Worm (Caenorhabditis elegans) whole organism, mixed stage, embryonic: Measurements from ENCODE around the gene F59C12.4.

ENCODE experiments used
- bed-3 ChIP-seq: fragments of 200-800 bp; sonication (Bioruptor generic); optimal IDR thresholded peaks from 3 replicates; lab custom pipeline; 2018; ENCODE audit warnings: mild to moderate bottlenecking, missing genetic modification characterization, moderate library complexity, missing compliant biosample characterization
- blmp-1 ChIP-seq: fragments of 150-350 bp; optimal IDR thresholded peaks from 2 replicates; lab custom pipeline; 2014; ENCODE audit warnings: missing biosample characterization, missing genetic modification characterization
- ceh-39 ChIP-seq: fragments of 150-350 bp; optimal IDR thresholded peaks from 2 replicates; lab custom pipeline; 2014; ENCODE audit warnings: missing biosample characterization, missing genetic modification characterization
- ceh-43 ChIP-seq: fragments of 200-800 bp; sonication (Bioruptor generic); optimal IDR thresholded peaks from 2 replicates; lab custom pipeline; 2018; ENCODE audit warnings: mild to moderate bottlenecking, missing genetic modification characterization, moderate library complexity, missing compliant biosample characterization
- ceh-83 ChIP-seq: fragments of 200-800 bp; sonication (Bioruptor generic); optimal IDR thresholded peaks from 2 replicates; lab custom pipeline; 2018; ENCODE audit warnings: mild to moderate bottlenecking, missing genetic modification characterization, missing compliant biosample characterization
- ces-1 ChIP-seq: fragments of 150-350 bp; optimal IDR thresholded peaks from 2 replicates; lab custom pipeline; 2014; ENCODE audit warnings: missing biosample characterization, missing genetic modification reagents, missing genetic modification characterization
- cnd-1 ChIP-seq: fragments of 200-800 bp; sonication (Bioruptor generic); optimal IDR thresholded peaks from 2 replicates; lab custom pipeline; 2018; ENCODE audit warnings: mild to moderate bottlenecking, missing genetic modification characterization, missing compliant biosample characterization
- drap-1 ChIP-seq: fragments of 200-800 bp; sonication (Bioruptor generic); optimal IDR thresholded peaks from 3 replicates; lab custom pipeline; 2018; ENCODE audit warnings: mild to moderate bottlenecking, missing genetic modification characterization, missing compliant biosample characterization
- elt-1 ChIP-seq: sonication (generic microtip); optimal IDR thresholded peaks from 2 replicates; lab custom pipeline; 2017; ENCODE audit warnings: missing genetic modification characterization, mild to moderate bottlenecking, missing compliant biosample characterization, antibody characterized with exemption, moderate library complexity, borderline replicate concordance; ENCODE audit not compliant: insufficient read depth
- flh-1 ChIP-seq: fragments of 200-800 bp; sonication (Bioruptor generic); optimal IDR thresholded peaks from 2 replicates; lab custom pipeline; 2018; ENCODE audit warnings: mild to moderate bottlenecking, missing genetic modification characterization, moderate library complexity, missing compliant biosample characterization
- ham-2 ChIP-seq: fragments of 200-800 bp; sonication (Bioruptor generic); optimal IDR thresholded peaks from 2 replicates; lab custom pipeline; 2018; ENCODE audit warnings: mild to moderate bottlenecking, missing genetic modification characterization, missing compliant biosample characterization
- hlh-1 ChIP-seq: fragments of 150-350 bp; optimal IDR thresholded peaks from 2 replicates; lab custom pipeline; 2014; ENCODE audit warnings: missing biosample characterization, missing genetic modification reagents, missing genetic modification characterization
- lin-13 ChIP-seq: fragments of 150-350 bp; optimal IDR thresholded peaks from 2 replicates; lab custom pipeline; 2014; ENCODE audit warnings: missing biosample characterization, missing genetic modification characterization
- lin-32 ChIP-seq: fragments of 200-800 bp; sonication (Bioruptor generic); optimal IDR thresholded peaks from 2 replicates; lab custom pipeline; 2018; ENCODE audit warnings: mild to moderate bottlenecking, missing genetic modification characterization, missing compliant biosample characterization
- lsy-2 ChIP-seq: fragments of 150-350 bp; optimal IDR thresholded peaks from 2 replicates; lab custom pipeline; 2014; ENCODE audit warnings: missing biosample characterization, missing genetic modification characterization
- mab-5 ChIP-seq: fragments of 150-350 bp; optimal IDR thresholded peaks from 2 replicates; lab custom pipeline; 2014; ENCODE audit warnings: missing biosample characterization, missing genetic modification characterization
- mep-1 ChIP-seq: fragments of 150-350 bp; optimal IDR thresholded peaks from 2 replicates; lab custom pipeline; 2017; ENCODE audit warnings: missing biosample characterization, missing genetic modification reagents, missing genetic modification characterization, inconsistent platforms
- mls-2 ChIP-seq: sonication (generic microtip); optimal IDR thresholded peaks from 2 replicates; lab custom pipeline; 2016; ENCODE audit warnings: mild to moderate bottlenecking, missing genetic modification characterization, moderate library complexity, missing compliant biosample characterization
- nhr-12 ChIP-seq: fragments of 150-350 bp; optimal IDR thresholded peaks from 2 replicates; lab custom pipeline; 2014; ENCODE audit warnings: missing biosample characterization, missing genetic modification characterization
- nhr-2 ChIP-seq: fragments of 150-350 bp; optimal IDR thresholded peaks from 2 replicates; lab custom pipeline; 2014; ENCODE audit warnings: missing biosample characterization, missing genetic modification characterization
- nhr-237 ChIP-seq: fragments of 150-350 bp; optimal IDR thresholded peaks from 2 replicates; lab custom pipeline; 2014; ENCODE audit warnings: missing biosample characterization, missing genetic modification characterization
- nhr-28 ChIP-seq: fragments of 150-350 bp; optimal IDR thresholded peaks from 2 replicates; lab custom pipeline; 2014; ENCODE audit warnings: missing biosample characterization, missing genetic modification characterization
- nhr-76 ChIP-seq: sonication (generic microtip); optimal IDR thresholded peaks from 2 replicates; lab custom pipeline; 2017; ENCODE audit warnings: missing biosample characterization, missing genetic modification characterization
- pha-4 ChIP-seq: fragments of 150-350 bp; optimal IDR thresholded peaks from 2 replicates; lab custom pipeline; 2018; ENCODE audit warnings: missing biosample characterization, missing genetic modification reagents, missing genetic modification characterization
- sem-2 ChIP-seq: fragments of 200-800 bp; sonication (Bioruptor generic); optimal IDR thresholded peaks from 2 replicates; lab custom pipeline; 2018; ENCODE audit warnings: mild to moderate bottlenecking, missing genetic modification characterization, missing compliant biosample characterization
- snpc-4 ChIP-seq: fragments of 150-350 bp; optimal IDR thresholded peaks from 2 replicates; lab custom pipeline; 2014; ENCODE audit warnings: missing biosample characterization, missing genetic modification characterization
- tbx-8 ChIP-seq: fragments of 200-800 bp; sonication (Bioruptor generic); optimal IDR thresholded peaks from 2 replicates; lab custom pipeline; 2018; ENCODE audit warnings: mild to moderate bottlenecking, missing genetic modification characterization, moderate library complexity, missing compliant biosample characterization
- unc-120 ChIP-seq: sonication (generic microtip); optimal IDR thresholded peaks from 2 replicates; lab custom pipeline; 2017; ENCODE audit warnings: missing genetic modification characterization, missing compliant biosample characterization; ENCODE audit not compliant: poor library complexity, severe bottlenecking
- unc-39 ChIP-seq: fragments of 150-350 bp; optimal IDR thresholded peaks from 2 replicates; lab custom pipeline; 2014; ENCODE audit warnings: missing biosample characterization, missing genetic modification characterization
- unc-62 ChIP-seq: fragments of 150-350 bp; optimal IDR thresholded peaks from 2 replicates; lab custom pipeline; 2014; ENCODE audit warnings: missing biosample characterization, missing genetic modification reagents, missing genetic modification characterization
- zip-8 ChIP-seq: fragments of 150-350 bp; optimal IDR thresholded peaks from 2 replicates; lab custom pipeline; 2014; ENCODE audit warnings: missing biosample characterization, missing genetic modification characterization
- ztf-11 ChIP-seq: fragments of 150-350 bp; optimal IDR thresholded peaks from 2 replicates; lab custom pipeline; 2014; ENCODE audit warnings: missing biosample characterization, missing genetic modification characterization

F59C12.4 gene

DNA sequence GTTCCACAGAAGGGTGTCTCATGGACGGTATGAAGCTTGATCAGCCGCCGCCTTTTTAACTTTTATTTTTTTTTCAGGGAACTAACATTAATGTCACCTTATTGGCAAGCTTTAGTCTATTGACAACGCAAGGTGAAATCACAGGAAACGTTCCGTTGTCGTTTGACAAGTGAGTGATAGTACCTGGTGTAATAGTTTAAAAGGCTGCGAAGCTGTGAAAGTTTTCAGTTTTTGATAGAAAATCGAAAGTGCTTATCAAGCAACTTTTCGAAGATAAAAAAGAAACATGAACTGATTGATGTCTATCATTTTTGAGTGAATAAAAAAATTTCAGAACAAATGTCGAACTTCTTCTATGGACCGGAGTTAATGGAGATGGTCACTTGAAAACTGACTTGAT lies 31.7 kb upstream of the F59C12.4 start:
- TF ChIP-seq ceh-43 (no peak), ztf-11 (tag; lab: Kevin White, UChicago) (no peak), unc-39 (tag; lab: Kevin White, UChicago) (no peak), tbx-8 (GFP tag; lab: Kevin White, UChicago) (no peak), ceh-83 (GFP tag; lab: Kevin White, UChicago) (no peak), zip-8 (no peak), nhr-76 (tag; lab: Kevin White, UChicago) (no peak), blmp-1 (tag; lab: Kevin White, UChicago) (no peak), sem-2 (GFP tag; lab: Kevin White, UChicago) (no peak), mls-2 (tag; lab: Kevin White, UChicago) (no peak), elt-1 (tag; lab: Kevin White, UChicago) (no peak), hlh-1 (no peak), nhr-12 (tag; lab: Kevin White, UChicago) (no peak), nhr-28 (no peak), nhr-2 (tag; lab: Kevin White, UChicago) (no peak)

- TF ChIP-seq zip-8 = peak; percentile 25
- TF ChIP-seq unc-39 (tag; lab: Kevin White, UChicago) = no peak
Observed at ce11 chrX:16633052-16633451, 30.6 kb upstream of the F59C12.4 start, which contains the start of gene C06G1.1. Gene C06G1.1, plus strand, starts transcription at chrX:16633352.

DNA sequence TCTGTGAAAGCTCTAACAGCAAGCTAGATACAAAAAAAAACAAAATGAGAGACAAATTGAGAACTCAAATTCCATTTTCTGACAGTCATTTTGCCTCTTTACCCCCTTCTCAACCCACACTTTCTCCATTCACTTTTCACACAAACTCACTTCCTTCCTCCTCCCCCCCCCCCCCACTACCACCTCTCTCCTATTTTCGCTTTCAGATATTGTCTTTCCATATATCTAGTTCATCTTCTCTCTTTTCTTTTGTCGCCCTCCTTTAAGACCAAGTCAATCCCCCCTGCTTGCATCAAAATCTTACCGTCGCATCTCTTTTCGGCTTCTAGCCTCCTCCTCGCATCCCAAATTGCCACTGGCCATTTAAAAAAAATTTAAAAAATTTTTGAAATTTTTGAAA lies 29.4 kb upstream of the F59C12.4 start:
- TF ChIP-seq mls-2 (tag; lab: Kevin White, UChicago) (no peak), blmp-1 (tag; lab: Kevin White, UChicago) (peak; percentile 82)
- TF ChIP-seq, all 35 proteins: peak for 1

DNA sequence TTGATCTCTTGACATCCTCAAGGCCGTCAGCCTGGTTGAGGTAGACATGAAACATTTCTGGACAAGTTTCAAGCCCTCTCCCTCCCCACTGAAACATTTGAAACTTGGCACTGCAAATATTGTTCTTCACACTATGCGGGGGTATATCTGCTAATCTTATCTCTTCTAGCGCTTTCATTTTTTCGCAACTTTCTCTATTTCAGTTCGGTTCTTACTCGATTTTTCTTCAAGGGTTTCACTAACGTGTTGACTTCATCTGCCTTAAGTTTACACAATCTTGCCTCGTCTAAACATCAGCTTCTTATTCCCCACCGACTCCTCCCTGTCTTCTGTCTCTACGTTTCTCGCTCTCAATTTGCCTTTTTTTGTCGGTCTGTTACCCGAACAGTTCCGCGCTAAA lies 27.4 kb upstream of the F59C12.4 start:
- TF ChIP-seq ces-1 = no peak
- TF ChIP-seq elt-1 (tag; lab: Kevin White, UChicago) = no peak
- no peak for TF ChIP-seq nhr-12 (tag; lab: Kevin White, UChicago)
- no peak for TF ChIP-seq ham-2 (GFP tag; lab: Kevin White, UChicago)
- no peak for TF ChIP-seq lin-32
- no peak for TF ChIP-seq cnd-1 (tag; lab: Kevin White, UChicago)
- TF ChIP-seq nhr-76 (tag; lab: Kevin White, UChicago) = no peak
- TF ChIP-seq pha-4 (tag; lab: Kevin White, UChicago) = no peak
- no peak for TF ChIP-seq ceh-39 (tag; lab: Kevin White, UChicago)
- no peak for TF ChIP-seq drap-1
- no peak for TF ChIP-seq mep-1 (tag; lab: Kevin White, UChicago)
- TF ChIP-seq zip-8 = no peak

- TF ChIP-seq bed-3 (GFP tag; lab: Kevin White, UChicago) (no peak), nhr-12 (tag; lab: Kevin White, UChicago) (no peak), pha-4 (tag; lab: Kevin White, UChicago) (no peak), lin-13 (tag; lab: Kevin White, UChicago) (no peak), mep-1 (tag; lab: Kevin White, UChicago) (no peak), snpc-4 (no peak)
Observed at ce11 chrX:16629168-16629567, 26.7 kb upstream of the F59C12.4 start.

- TF ChIP-seq nhr-76 (tag; lab: Kevin White, UChicago) = no peak
- peak; percentile 62 for TF ChIP-seq ham-2 (GFP tag; lab: Kevin White, UChicago)
Observed at ce11 chrX:16626817-16627216, 24.4 kb upstream of the F59C12.4 start.

DNA sequence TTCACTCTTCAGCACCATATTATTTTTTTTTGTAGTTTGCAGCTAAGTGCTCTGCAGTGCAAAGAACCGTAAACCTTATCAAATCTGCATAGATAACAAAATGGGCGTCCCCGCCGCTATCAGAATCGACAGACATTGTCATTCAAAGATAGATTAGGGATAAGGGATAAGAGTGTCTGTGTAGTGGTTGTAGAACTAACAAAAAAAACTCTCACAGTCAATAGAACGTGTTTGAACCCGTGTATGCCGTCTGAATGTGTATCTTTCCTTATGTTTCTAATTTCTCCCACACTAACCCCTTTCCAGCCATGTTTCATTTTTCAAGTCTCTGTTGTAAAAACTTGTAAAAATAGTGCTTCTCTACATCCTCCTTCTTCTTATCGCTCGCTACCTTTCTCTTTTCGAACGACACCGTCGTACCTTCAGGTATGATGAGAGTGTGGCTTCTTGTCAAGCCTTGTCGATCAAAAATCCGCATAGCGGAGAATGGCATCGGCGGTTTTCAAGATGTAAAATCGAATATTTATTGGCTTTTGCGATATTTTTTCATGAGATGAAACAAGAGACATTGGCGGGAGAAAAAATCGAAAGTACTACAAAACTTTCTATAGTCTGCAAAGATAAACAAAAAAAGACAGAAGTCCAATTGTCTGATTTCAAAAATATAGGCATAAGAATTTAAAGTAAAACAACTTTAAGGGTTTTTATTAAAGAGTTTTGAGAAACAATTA lies 22.8 kb upstream of the F59C12.4 start:
- TF ChIP-seq unc-62 (GFP tag; lab: Kevin White, UChicago) = no peak
- TF ChIP-seq tbx-8 (GFP tag; lab: Kevin White, UChicago) = no peak
- TF ChIP-seq unc-120 (tag; lab: Kevin White, UChicago) = no peak
- no peak for TF ChIP-seq mep-1 (tag; lab: Kevin White, UChicago)
- no peak for TF ChIP-seq flh-1
- TF ChIP-seq nhr-2 (tag; lab: Kevin White, UChicago) = no peak
- no peak for TF ChIP-seq ceh-43
- no peak for TF ChIP-seq nhr-237 (tag; lab: Kevin White, UChicago)
- no peak for TF ChIP-seq cnd-1 (tag; lab: Kevin White, UChicago)
- no peak for TF ChIP-seq mab-5
- no peak for TF ChIP-seq lin-13 (tag; lab: Kevin White, UChicago)
- no peak for TF ChIP-seq sem-2 (GFP tag; lab: Kevin White, UChicago)
- TF ChIP-seq nhr-76 (tag; lab: Kevin White, UChicago) = no peak
- no peak for TF ChIP-seq blmp-1 (tag; lab: Kevin White, UChicago)
- no peak for TF ChIP-seq lin-32
- no peak for TF ChIP-seq lsy-2 (tag; lab: Kevin White, UChicago)
- TF ChIP-seq bed-3 (GFP tag; lab: Kevin White, UChicago) = no peak
- no peak for TF ChIP-seq zip-8
- TF ChIP-seq ceh-39 (tag; lab: Kevin White, UChicago) = no peak
